Worm (Caenorhabditis elegans): ENCODE results near the gene F52C9.5.

DNA sequence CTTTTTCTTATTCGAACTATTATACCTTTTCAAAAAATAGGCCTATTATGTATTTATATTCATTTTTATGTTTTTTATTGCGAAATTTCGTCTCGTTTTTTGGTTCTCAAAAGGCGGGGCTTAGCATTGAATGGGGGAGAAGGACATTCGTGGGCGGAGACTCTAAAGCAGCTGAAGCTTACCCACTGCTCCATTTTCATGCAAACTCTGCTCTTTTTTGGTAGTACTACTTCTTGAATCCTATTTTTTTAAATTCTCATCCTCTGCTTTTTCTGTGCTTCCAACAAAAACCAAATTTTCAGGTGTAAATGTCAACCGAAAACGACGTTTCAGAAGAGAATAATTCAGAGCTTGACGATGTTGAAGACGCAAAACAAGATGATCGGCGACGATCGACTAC, 39.4 kb downstream of the F52C9.5 start, which contains the start of gene ZK121.2:
- TF ChIP-seq him-1 (tag; optimal IDR thresholded peaks at IDR 0.05): no peak
- no peak for TF ChIP-seq dao-5 (tag; optimal IDR thresholded peaks at IDR 0.05)
- no peak for TF ChIP-seq W03F9.2 (tag; optimal IDR thresholded peaks at IDR 0.05)

Measured in whole organism, L4/young adult.